Fruit fly (Drosophila melanogaster): ENCODE results near the gene CG11630.
A peak's percentile ranks its signal among the peaks of the same experiment; 100 is the strongest.

Gene CG11630

dm6 chr2L:21756696-21757095 lies 27.2 kb downstream of the CG11630 start:
- no peak for TF ChIP-seq Hnf4 (GFP tag; optimal IDR thresholded peaks at IDR 0.05)
- TF ChIP-seq lola (GFP tag; optimal IDR thresholded peaks at IDR 0.05), result no peak
- TF ChIP-seq rgr (GFP tag; optimal IDR thresholded peaks at IDR 0.05), result no peak
- TF ChIP-seq OdsH (GFP tag; optimal IDR thresholded peaks at IDR 0.05), result no peak
- no peak for TF ChIP-seq woc (GFP tag; optimal IDR thresholded peaks at IDR 0.05)
- no peak for TF ChIP-seq pan (optimal IDR thresholded peaks at IDR 0.05)
- no peak for TF ChIP-seq Hr78 (GFP tag; optimal IDR thresholded peaks at IDR 0.05)
- TF ChIP-seq psq (GFP tag; optimal IDR thresholded peaks at IDR 0.05), result no peak
- TF ChIP-seq dsf (GFP tag; optimal IDR thresholded peaks at IDR 0.05; ENCODE audit: borderline replicate concordance), result no peak
- TF ChIP-seq Jra (GFP tag; optimal IDR thresholded peaks at IDR 0.05), result no peak
- TF ChIP-seq dmrt93B (GFP tag; optimal IDR thresholded peaks at IDR 0.05), result no peak
- no peak for TF ChIP-seq Myc (optimal IDR thresholded peaks at IDR 0.05)
- no peak for TF ChIP-seq GATAd (GFP tag; optimal IDR thresholded peaks at IDR 0.05)
- no peak for TF ChIP-seq tai (GFP tag; optimal IDR thresholded peaks at IDR 0.05)
- no peak for TF ChIP-seq Vsx2 (GFP tag; optimal IDR thresholded peaks at IDR 0.05; ENCODE audit: partially characterized antibody)
- TF ChIP-seq sv (GFP tag; optimal IDR thresholded peaks at IDR 0.05), result no peak
- TF ChIP-seq Mio (GFP tag; optimal IDR thresholded peaks at IDR 0.05), result no peak
- no peak for TF ChIP-seq Rel (GFP tag; optimal IDR thresholded peaks at IDR 0.05)
- no peak for TF ChIP-seq Rel (tag; optimal IDR thresholded peaks at IDR 0.05)
- TF ChIP-seq Hr83 (GFP tag; optimal IDR thresholded peaks at IDR 0.05; ENCODE audit: poor library complexity, severe bottlenecking), result no peak

dm6 chr2L:21755310-21755709 lies 28.6 kb downstream of the CG11630 start:
- TF ChIP-seq dl (GFP tag; optimal IDR thresholded peaks at IDR 0.05; ENCODE audit: insufficient read depth in 1 of 2, partially characterized antibody in 2 of 2) (no peak), dsf (GFP tag; optimal IDR thresholded peaks at IDR 0.05; ENCODE audit: borderline replicate concordance) (no peak), HLH106 (tag; optimal IDR thresholded peaks at IDR 0.05) (no peak), woc (GFP tag; optimal IDR thresholded peaks at IDR 0.05) (no peak), CG32264 (GFP tag; optimal IDR thresholded peaks at IDR 0.05) (no peak), CG9705 (GFP tag; optimal IDR thresholded peaks at IDR 0.05) (no peak), usp (GFP tag; optimal IDR thresholded peaks at IDR 0.05) (no peak), h (GFP tag; optimal IDR thresholded peaks at IDR 0.05) (no peak), Dfd (GFP tag; optimal IDR thresholded peaks at IDR 0.05) (no peak), N (GFP tag; optimal IDR thresholded peaks at IDR 0.05) (no peak)

dm6 chr2L:21754011-21754410 lies 29.9 kb downstream of the CG11630 start:
- TF ChIP-seq OdsH (GFP tag; optimal IDR thresholded peaks at IDR 0.05) (peak; percentile 27), Hnf4 (GFP tag; optimal IDR thresholded peaks at IDR 0.05) (no peak), Myc (optimal IDR thresholded peaks at IDR 0.05) (no peak), Hr83 (GFP tag; optimal IDR thresholded peaks at IDR 0.05; ENCODE audit: poor library complexity, severe bottlenecking) (no peak), GATAd (GFP tag; optimal IDR thresholded peaks at IDR 0.05) (no peak), sv (GFP tag; optimal IDR thresholded peaks at IDR 0.05) (no peak), dl (GFP tag; optimal IDR thresholded peaks at IDR 0.05; ENCODE audit: insufficient read depth in 1 of 2, partially characterized antibody in 2 of 2) (no peak), CG9705 (GFP tag; optimal IDR thresholded peaks at IDR 0.05) (no peak), fru (GFP tag; optimal IDR thresholded peaks at IDR 0.05) (peak; percentile 13), Sp1 (GFP tag; optimal IDR thresholded peaks at IDR 0.05) (no peak), Rel (GFP tag; optimal IDR thresholded peaks at IDR 0.05) (no peak), Rel (tag; optimal IDR thresholded peaks at IDR 0.05) (peak; percentile 68), ey (GFP tag; optimal IDR thresholded peaks at IDR 0.05) (peak; percentile 40), foxo (GFP tag; optimal IDR thresholded peaks at IDR 0.05) (peak in 1 of 2 experiments; percentile 12), N (GFP tag; optimal IDR thresholded peaks at IDR 0.05) (no peak), CrebA (GFP tag; optimal IDR thresholded peaks at IDR 0.05; ENCODE audit: borderline replicate concordance) (no peak), Dif (GFP tag; optimal IDR thresholded peaks at IDR 0.05; ENCODE audit: partially characterized antibody) (no peak), br (GFP tag; optimal IDR thresholded peaks at IDR 0.05) (no peak), rgr (GFP tag; optimal IDR thresholded peaks at IDR 0.05) (peak; percentile 16), CG32264 (GFP tag; optimal IDR thresholded peaks at IDR 0.05) (no peak), tai (GFP tag; optimal IDR thresholded peaks at IDR 0.05) (no peak), dsf (GFP tag; optimal IDR thresholded peaks at IDR 0.05; ENCODE audit: borderline replicate concordance) (no peak), woc (GFP tag; optimal IDR thresholded peaks at IDR 0.05) (no peak), h (GFP tag; optimal IDR thresholded peaks at IDR 0.05) (peak; percentile 20)

All from whole organism, wandering third instar larva.